Worm (Caenorhabditis elegans) whole organism, L1 larva: ENCODE measurements around the gene T12D8.9.
"Not testable (repeated sequence)": the region's sequence is repeated elsewhere in the genome, so short reads cannot be mapped to it uniquely, and the experiment has no call there.

Experiments used
- blmp-1 ChIP-seq: fragments of 150-350 bp; optimal IDR thresholded peaks from 2 replicates; lab custom pipeline; 2014; ENCODE audit warnings: missing biosample characterization, missing genetic modification characterization
- ceh-82 ChIP-seq, 3 experiments: fragments of 150-350 bp in 1 of 3; sonication (generic microtip) in 2 of 3; optimal IDR thresholded peaks; 2 replicates each; lab custom pipeline; 2014 to 2017; ENCODE audit warnings: missing biosample characterization in 3 of 3, missing genetic modification characterization in 3 of 3
- dpl-1 ChIP-seq, 3 experiments: fragments of 150-350 bp in 2 of 3; sonication (generic microtip) in 1 of 3; optimal IDR thresholded peaks; 2 replicates each; lab custom pipeline; 2014 to 2017; ENCODE audit warnings: missing biosample characterization in 3 of 3, missing genetic modification characterization in 3 of 3, missing genetic modification reagents in 3 of 3
- fos-1 ChIP-seq: fragments of 150-350 bp; optimal IDR thresholded peaks from 2 replicates; lab custom pipeline; 2014; ENCODE audit warnings: missing biosample characterization, missing genetic modification characterization
- hpl-2 ChIP-seq: fragments of 150-350 bp; optimal IDR thresholded peaks from 2 replicates; lab custom pipeline; 2014; ENCODE audit warnings: missing biosample characterization, missing genetic modification reagents, missing genetic modification characterization
- nhr-28 ChIP-seq: fragments of 150-350 bp; optimal IDR thresholded peaks from 2 replicates; lab custom pipeline; 2014; ENCODE audit warnings: missing biosample characterization, missing genetic modification characterization
- nhr-47 ChIP-seq: sonication (generic microtip); optimal IDR thresholded peaks from 2 replicates; lab custom pipeline; 2016; ENCODE audit warnings: mild to moderate bottlenecking, missing genetic modification characterization, moderate library complexity, missing compliant biosample characterization
- nhr-77 ChIP-seq: fragments of 150-350 bp; optimal IDR thresholded peaks from 2 replicates; lab custom pipeline; 2014; ENCODE audit warnings: missing biosample characterization, missing genetic modification characterization
- unc-86 ChIP-seq: sonication (generic microtip); optimal IDR thresholded peaks from 2 replicates; lab custom pipeline; 2016; ENCODE audit warnings: missing genetic modification characterization, missing compliant biosample characterization
- zag-1 ChIP-seq: fragments of 150-350 bp; optimal IDR thresholded peaks from 2 replicates; lab custom pipeline; 2014; ENCODE audit warnings: missing biosample characterization, missing genetic modification characterization

- not testable (repeated sequence) for TF ChIP-seq dpl-1 (GFP tag; optimal IDR thresholded peaks at IDR 0.05; lab: Kevin White, UChicago); ceh-82 (tag; optimal IDR thresholded peaks at IDR 0.05; lab: Kevin White, UChicago); blmp-1 (tag; lab: Kevin White, UChicago); fos-1 (tag; lab: Kevin White, UChicago); hpl-2; nhr-28; nhr-47 (tag; lab: Kevin White, UChicago); unc-86; nhr-77 (tag; lab: Kevin White, UChicago); zag-1 (tag; lab: Kevin White, UChicago)
Observed at ce11 chrIII:13585136-13585535, 31.8 kb upstream of the T12D8.9 start.
